Fruit fly (Drosophila melanogaster) whole organism, pupa: ENCODE results near the gene CG42650.

Source experiments
- CG10348 ChIP-seq: fragments of 200-800 bp; sonication (Bioruptor generic); IDR thresholded peaks from 2 replicates; pipeline ENCODE4 v1.3.6; 2022; ENCODE audit warnings: missing biosample characterization, missing genetic modification characterization
- CG12605 ChIP-seq: fragments of 200-800 bp; sonication (Bioruptor generic); IDR thresholded peaks from 2 replicates; pipeline ENCODE4 v1.3.6; 2022; ENCODE audit warnings: missing biosample characterization, missing genetic modification characterization
- CG13204 ChIP-seq: fragments of 200-800 bp; sonication (Bioruptor generic); optimal IDR thresholded peaks from 2 replicates; lab custom pipeline; 2018; ENCODE audit warnings: missing biosample characterization, mild to moderate bottlenecking, missing genetic modification characterization, moderate library complexity
- CG14655 ChIP-seq: fragments of 200-800 bp; sonication (Bioruptor generic); optimal IDR thresholded peaks from 3 replicates; lab custom pipeline; 2017; ENCODE audit warnings: mild to moderate bottlenecking, missing biosample characterization, missing genetic modification reagents, missing genetic modification characterization
- CG15710 ChIP-seq: fragments of 200-800 bp; sonication (Bioruptor generic); optimal IDR thresholded peaks from 2 replicates; lab custom pipeline; 2018; ENCODE audit warnings: missing biosample characterization, mild to moderate bottlenecking, missing genetic modification characterization, moderate library complexity
- CG17806 ChIP-seq: fragments of 200-800 bp; sonication (Bioruptor generic); optimal IDR thresholded peaks from 2 replicates; lab custom pipeline; 2018; ENCODE audit warnings: missing biosample characterization, mild to moderate bottlenecking, missing genetic modification characterization, moderate library complexity
- CG32121 ChIP-seq: fragments of 200-800 bp; sonication (Bioruptor generic); IDR thresholded peaks from 2 replicates; pipeline ENCODE4 v1.3.6; 2022; ENCODE audit warnings: missing biosample characterization, missing genetic modification characterization
- CG34367 ChIP-seq: fragments of 200-800 bp; sonication (Bioruptor generic); optimal IDR thresholded peaks from 2 replicates; lab custom pipeline; 2018; ENCODE audit warnings: missing biosample characterization, mild to moderate bottlenecking, missing genetic modification characterization
- CG4496 ChIP-seq: fragments of 200-800 bp; sonication (Bioruptor generic); IDR thresholded peaks from 3 replicates; pipeline ENCODE4 v1.3.6; 2022; ENCODE audit warnings: missing biosample characterization, missing genetic modification characterization
- CG8159 ChIP-seq: fragments of 200-800 bp; sonication (Bioruptor generic); optimal IDR thresholded peaks from 3 replicates; lab custom pipeline; 2018; ENCODE audit warnings: missing biosample characterization, mild to moderate bottlenecking, missing genetic modification characterization, moderate library complexity
- CG8301 ChIP-seq: fragments of 200-800 bp; sonication (Bioruptor generic); optimal IDR thresholded peaks from 2 replicates; lab custom pipeline; 2018; ENCODE audit warnings: missing biosample characterization, mild to moderate bottlenecking, missing genetic modification characterization
- CG9948 ChIP-seq: fragments of 200-800 bp; sonication (Bioruptor generic); optimal IDR thresholded peaks from 2 replicates; lab custom pipeline; 2018; ENCODE audit warnings: missing biosample characterization, mild to moderate bottlenecking, missing genetic modification characterization, moderate library complexity
- D1 ChIP-seq: fragments of 200-800 bp; sonication (Bioruptor generic); optimal IDR thresholded peaks from 2 replicates; lab custom pipeline; 2018; ENCODE audit warnings: missing biosample characterization, mild to moderate bottlenecking, missing genetic modification characterization, moderate library complexity
- EcR ChIP-seq: fragments of 200-800 bp; sonication (Bioruptor generic); optimal IDR thresholded peaks from 3 replicates; lab custom pipeline; 2019; ENCODE audit warnings: missing biosample characterization, missing genetic modification characterization, mild to moderate bottlenecking, moderate library complexity, missing genetic modification reagents
- Ets98B ChIP-seq: fragments of 200-800 bp; sonication (Bioruptor generic); IDR thresholded peaks from 2 replicates; pipeline ENCODE4 v1.3.6; 2022; ENCODE audit warnings: missing biosample characterization, missing genetic modification characterization
- Pif1A ChIP-seq: fragments of 200-800 bp; sonication (Bioruptor generic); optimal IDR thresholded peaks from 3 replicates; lab custom pipeline; 2016; ENCODE audit warnings: missing biosample characterization, missing genetic modification characterization
- Pif1B ChIP-seq: fragments of 200-800 bp; sonication (Bioruptor generic); optimal IDR thresholded peaks from 3 replicates; lab custom pipeline; 2016; ENCODE audit warnings: missing biosample characterization, missing genetic modification characterization
- Snoo ChIP-seq: fragments of 200-800 bp; sonication (Bioruptor generic); optimal IDR thresholded peaks from 3 replicates; lab custom pipeline; 2017; ENCODE audit warnings: missing biosample characterization, mild to moderate bottlenecking, missing genetic modification characterization, inconsistent platforms
- fd96Ca ChIP-seq: fragments of 200-800 bp; sonication (Bioruptor generic); IDR thresholded peaks from 3 replicates; pipeline ENCODE4 v1.3.6; 2022; ENCODE audit warnings: missing biosample characterization, missing genetic modification characterization
- gl ChIP-seq: fragments of 200-800 bp; sonication (Bioruptor generic); optimal IDR thresholded peaks from 2 replicates; lab custom pipeline; 2018; ENCODE audit warnings: missing biosample characterization, mild to moderate bottlenecking, missing genetic modification characterization
- rn ChIP-seq: fragments of 200-800 bp; sonication (Bioruptor generic); IDR thresholded peaks from 2 replicates; pipeline ENCODE4 v1.3.6; 2022; ENCODE audit warnings: missing biosample characterization, missing genetic modification characterization

CG42650 gene

DNA sequence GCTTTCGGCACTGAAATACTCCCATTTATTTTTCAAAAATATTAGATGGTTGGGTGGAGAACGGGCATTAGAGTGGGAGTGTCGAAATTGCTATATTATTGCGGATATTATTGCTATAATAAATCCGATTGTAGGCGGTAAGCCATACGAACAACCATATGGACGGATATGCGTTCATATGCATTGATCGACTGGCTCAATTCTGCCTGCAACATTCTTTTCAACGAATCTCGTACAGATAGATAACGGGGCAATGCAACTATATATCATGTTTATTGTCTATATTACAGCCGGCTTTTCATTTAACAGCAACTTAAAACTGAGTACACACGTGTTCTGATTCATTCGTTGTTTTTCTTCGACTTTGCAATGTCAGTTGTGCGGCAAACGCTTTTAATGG is at the start of gene CG42650:
TSS of gene CG42650 (plus strand) at position 301 of the 400 bp plus-strand sequence.
- no peak for TF ChIP-seq rn (GFP tag; lab: Robert Waterston, UW)
- no peak for TF ChIP-seq Pif1B (GFP tag; lab: Kevin White, UChicago)

dm6 chr3R:7344769-7345168 is 46.4 kb upstream of the CG42650 start, which contains the start of gene CG31496:
TSS of gene CG31496 (plus strand) at chr3R:7345069.
- TF ChIP-seq CG32121 (GFP tag; lab: Robert Waterston, UW) (no peak), D1 (tag; lab: Kevin White, UChicago) (no peak), Ets98B (GFP tag; lab: Robert Waterston, UW) (no peak), CG4496 (GFP tag; lab: Robert Waterston, UW) (no peak), fd96Ca (GFP tag; lab: Robert Waterston, UW) (no peak), CG9948 (tag; lab: Kevin White, UChicago) (no peak), Pif1B (GFP tag; lab: Kevin White, UChicago) (no peak), CG12605 (GFP tag; lab: Robert Waterston, UW) (no peak), EcR (GFP tag; lab: Kevin White, UChicago) (no peak), CG17806 (tag; lab: Kevin White, UChicago) (no peak), CG8301 (tag; lab: Kevin White, UChicago) (no peak), CG8159 (no peak), gl (no peak), rn (GFP tag; lab: Robert Waterston, UW) (no peak), CG10348 (GFP tag; lab: Robert Waterston, UW) (no peak), CG15710 (tag; lab: Kevin White, UChicago) (no peak), CG14655 (no peak), Snoo (tag; lab: Kevin White, UChicago) (no peak), CG13204 (GFP tag; lab: Kevin White, UChicago) (no peak)

- TF ChIP-seq Pif1B (GFP tag; lab: Kevin White, UChicago): no peak
- TF ChIP-seq, all 21 proteins: peak for 0
Measured at dm6 chr3R:7346445-7346844, 44.8 kb upstream of the CG42650 start, which contains the start of gene nxf4. TSS of gene nxf4 (plus strand) at chr3R:7346730.

DNA sequence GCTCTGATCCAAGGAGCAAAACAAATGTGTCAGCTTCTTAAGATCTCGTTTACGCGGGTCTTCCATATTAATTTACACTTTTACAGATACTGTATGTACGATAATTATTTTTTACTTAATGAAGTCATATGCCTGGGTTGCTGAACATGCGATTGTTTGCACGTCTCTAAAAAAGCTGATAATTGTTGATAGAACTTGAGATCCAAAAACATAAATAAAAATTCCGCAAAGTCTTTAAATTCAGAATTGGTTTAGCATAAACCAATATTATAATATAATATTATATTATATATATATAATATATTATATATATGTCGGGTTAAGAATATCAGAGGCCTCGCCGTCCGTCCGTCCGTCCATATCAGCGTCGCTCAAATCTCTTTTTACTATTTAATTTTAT is 41.8 kb upstream of the CG42650 start, which contains the start of gene CG43290:
TSS of gene CG43290 (minus strand) at position 101 of the 400 bp plus-strand sequence.
- TF ChIP-seq CG14655 (no peak), Ets98B (GFP tag; lab: Robert Waterston, UW) (no peak), CG32121 (GFP tag; lab: Robert Waterston, UW) (no peak), Pif1A (GFP tag; lab: Kevin White, UChicago) (no peak), CG10348 (GFP tag; lab: Robert Waterston, UW) (no peak), CG4496 (GFP tag; lab: Robert Waterston, UW) (no peak), CG34367 (tag; lab: Kevin White, UChicago) (no peak), D1 (tag; lab: Kevin White, UChicago) (no peak), EcR (GFP tag; lab: Kevin White, UChicago) (no peak), CG8159 (no peak), CG8301 (tag; lab: Kevin White, UChicago) (no peak), fd96Ca (GFP tag; lab: Robert Waterston, UW) (no peak), CG15710 (tag; lab: Kevin White, UChicago) (no peak), gl (no peak), CG9948 (tag; lab: Kevin White, UChicago) (no peak)
- TF ChIP-seq, all 21 proteins: peak for 0

DNA sequence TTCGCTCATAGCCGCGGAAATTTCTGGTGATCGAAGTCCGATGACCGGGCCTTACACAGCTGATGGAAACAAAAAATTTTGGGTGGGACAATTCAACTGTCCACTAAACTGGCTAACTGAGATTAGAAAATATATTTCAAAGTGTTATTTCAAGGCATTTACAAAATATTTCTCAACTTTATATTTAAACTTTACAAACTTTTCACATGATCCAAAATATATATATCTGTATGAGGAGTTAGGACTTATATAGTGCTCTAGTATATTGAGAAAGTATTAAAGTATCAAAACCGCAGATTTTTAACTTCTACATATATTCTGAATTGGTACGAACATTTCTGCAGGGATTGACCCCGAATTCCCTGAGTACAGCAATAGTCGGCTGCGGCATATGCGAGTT is 29.2 kb upstream of the CG42650 start, which contains the start of gene CG17944:
TSS of gene CG17944 (minus strand) at position 101 of the 400 bp plus-strand sequence.
- TF ChIP-seq fd96Ca (GFP tag; lab: Robert Waterston, UW) (no peak), CG14655 (no peak), CG17806 (tag; lab: Kevin White, UChicago) (no peak), rn (GFP tag; lab: Robert Waterston, UW) (no peak), CG10348 (GFP tag; lab: Robert Waterston, UW) (no peak), Snoo (tag; lab: Kevin White, UChicago) (no peak), CG15710 (tag; lab: Kevin White, UChicago) (no peak), Ets98B (GFP tag; lab: Robert Waterston, UW) (no peak), CG34367 (tag; lab: Kevin White, UChicago) (no peak), D1 (tag; lab: Kevin White, UChicago) (no peak), EcR (GFP tag; lab: Kevin White, UChicago) (no peak), CG8159 (no peak), Pif1B (GFP tag; lab: Kevin White, UChicago) (no peak), CG13204 (GFP tag; lab: Kevin White, UChicago) (no peak), Pif1A (GFP tag; lab: Kevin White, UChicago) (no peak), CG4496 (GFP tag; lab: Robert Waterston, UW) (no peak), CG12605 (GFP tag; lab: Robert Waterston, UW) (no peak), gl (no peak), CG9948 (tag; lab: Kevin White, UChicago) (no peak), CG32121 (GFP tag; lab: Robert Waterston, UW) (no peak)

- TF ChIP-seq Pif1A (GFP tag; lab: Kevin White, UChicago) (no peak), CG13204 (GFP tag; lab: Kevin White, UChicago) (no peak), Ets98B (GFP tag; lab: Robert Waterston, UW) (no peak), Pif1B (GFP tag; lab: Kevin White, UChicago) (no peak), CG32121 (GFP tag; lab: Robert Waterston, UW) (no peak), rn (GFP tag; lab: Robert Waterston, UW) (no peak), CG15710 (tag; lab: Kevin White, UChicago) (no peak), CG14655 (no peak), CG8159 (no peak), fd96Ca (GFP tag; lab: Robert Waterston, UW) (no peak), CG9948 (tag; lab: Kevin White, UChicago) (no peak), D1 (tag; lab: Kevin White, UChicago) (no peak), CG8301 (tag; lab: Kevin White, UChicago) (no peak), CG17806 (tag; lab: Kevin White, UChicago) (no peak), Snoo (tag; lab: Kevin White, UChicago) (no peak), gl (no peak), EcR (GFP tag; lab: Kevin White, UChicago) (no peak), CG34367 (tag; lab: Kevin White, UChicago) (no peak), CG4496 (GFP tag; lab: Robert Waterston, UW) (no peak)
Measured at dm6 chr3R:7363673-7364072, 27.5 kb upstream of the CG42650 start, which contains the start of gene Mst84Dd. TSS of gene Mst84Dd (minus strand) at chr3R:7363773.
